Worm (Caenorhabditis elegans) whole organism, early embryonic: ENCODE measurements around the gene lron-10.

Experiments
- B0310.2 ChIP-seq: sonication (generic microtip); optimal IDR thresholded peaks from 2 replicates; lab custom pipeline; 2016; ENCODE audit warnings: mild to moderate bottlenecking, missing genetic modification characterization, missing compliant biosample characterization
- aly-1 ChIP-seq: sonication (generic microtip); optimal IDR thresholded peaks from 2 replicates; lab custom pipeline; 2016; ENCODE audit warnings: missing genetic modification characterization, missing compliant biosample characterization
- ama-1 ChIP-seq: fragments of 150-350 bp; optimal IDR thresholded peaks from 2 replicates; lab custom pipeline; 2014
- ets-7 ChIP-seq: sonication (generic microtip); optimal IDR thresholded peaks from 2 replicates; lab custom pipeline; 2016; ENCODE audit warnings: missing genotype, missing genetic modification characterization, missing compliant biosample characterization
- flt-1 ChIP-seq: fragments of 200-800 bp; sonication (Bioruptor generic); IDR thresholded peaks from 2 replicates; pipeline ENCODE4 v1.3.6; 2022; ENCODE audit warnings: missing genetic modification characterization, missing compliant biosample characterization
- hmg-4 ChIP-seq: fragments of 200-800 bp; sonication (Bioruptor generic); optimal IDR thresholded peaks from 2 replicates; lab custom pipeline; 2018; ENCODE audit warnings: mild to moderate bottlenecking, missing genetic modification characterization, missing compliant biosample characterization
- hnd-1 ChIP-seq: sonication (generic microtip); optimal IDR thresholded peaks from 2 replicates; lab custom pipeline; 2016; ENCODE audit warnings: missing genetic modification characterization, missing compliant biosample characterization
- pes-1 ChIP-seq: fragments of 200-800 bp; sonication (Bioruptor generic); IDR thresholded peaks from 2 replicates; pipeline ENCODE4 v1.3.6; 2022; ENCODE audit warnings: missing genetic modification reagents, missing genetic modification characterization, missing compliant biosample characterization
- scrt-1 ChIP-seq: fragments of 200-800 bp; sonication (Bioruptor generic); IDR thresholded peaks from 2 replicates; pipeline ENCODE4 v1.3.6; 2022; ENCODE audit warnings: missing genetic modification characterization, missing compliant biosample characterization
- sea-1 ChIP-seq: fragments of 200-800 bp; sonication (Bioruptor generic); conservative IDR thresholded peaks from 2 replicates; pipeline ENCODE4 v1.3.6; 2022; ENCODE audit warnings: missing genetic modification characterization, missing compliant biosample characterization
- tbx-37 ChIP-seq: fragments of 200-800 bp; sonication (Bioruptor generic); conservative IDR thresholded peaks from 2 replicates; pipeline ENCODE4 v1.3.6; 2022; ENCODE audit warnings: missing genetic modification reagents, missing genetic modification characterization, missing compliant biosample characterization
- tra-4 ChIP-seq: sonication (generic microtip); optimal IDR thresholded peaks from 2 replicates; lab custom pipeline; 2017; ENCODE audit warnings: missing genetic modification characterization, missing compliant biosample characterization

- TF ChIP-seq tra-4 (tag; lab: Kevin White, UChicago) = no peak
- no peak for TF ChIP-seq sea-1 (GFP tag; lab: Robert Waterston, UW)
- no peak for TF ChIP-seq ama-1 (lab: Kevin White, UChicago)
- TF ChIP-seq aly-1 (tag; lab: Kevin White, UChicago) = no peak
- TF ChIP-seq flt-1 (GFP tag; lab: Robert Waterston, UW) = no peak
- TF ChIP-seq hnd-1 (tag; lab: Kevin White, UChicago) = no peak
- TF ChIP-seq tbx-37 (GFP tag; lab: Robert Waterston, UW) = no peak
- no peak for TF ChIP-seq hmg-4
- TF ChIP-seq pes-1 = no peak
- TF ChIP-seq B0310.2 (tag; lab: Kevin White, UChicago) = no peak
- TF ChIP-seq ets-7 = no peak
- TF ChIP-seq scrt-1 (GFP tag; lab: Robert Waterston, UW) = no peak
Measured at ce11 chrIII:10654718-10655117, 33.5 kb upstream of the lron-10 start, which contains the start of gene cnt-2.
